Worm (Caenorhabditis elegans) whole organism, L1 larva: Measurements from ENCODE around the gene irld-19.

ENCODE experiments used
- Y116A8C.19 ChIP-seq: sonication (generic microtip); optimal IDR thresholded peaks from 2 replicates; lab custom pipeline; 2016; ENCODE audit warnings: missing compliant biosample characterization, missing genetic modification characterization, borderline replicate concordance
- alr-1 ChIP-seq: fragments of 200-800 bp; sonication (Bioruptor generic); optimal IDR thresholded peaks from 2 replicates; lab custom pipeline; 2018; ENCODE audit warnings: borderline replicate concordance, mild to moderate bottlenecking, missing genetic modification characterization, missing compliant biosample characterization
- ama-1 ChIP-seq: fragments of 150-350 bp; optimal IDR thresholded peaks from 2 replicates; lab custom pipeline; 2014
- blmp-1 ChIP-seq: fragments of 150-350 bp; optimal IDR thresholded peaks from 2 replicates; lab custom pipeline; 2014; ENCODE audit warnings: missing biosample characterization, missing genetic modification characterization
- ceh-63 ChIP-seq: fragments of 200-800 bp; sonication (Bioruptor generic); optimal IDR thresholded peaks from 2 replicates; lab custom pipeline; 2018; ENCODE audit warnings: mild to moderate bottlenecking, missing genetic modification characterization, missing compliant biosample characterization
- ceh-8 ChIP-seq: fragments of 200-800 bp; sonication (Bioruptor generic); optimal IDR thresholded peaks from 2 replicates; lab custom pipeline; 2018; ENCODE audit warnings: mild to moderate bottlenecking, missing genetic modification characterization, moderate library complexity, missing compliant biosample characterization
- ceh-82 ChIP-seq, 3 experiments: fragments of 150-350 bp in 1 of 3; sonication (generic microtip) in 2 of 3; optimal IDR thresholded peaks; 2 replicates each; lab custom pipeline; 2014 to 2017; ENCODE audit warnings: missing biosample characterization in 3 of 3, missing genetic modification characterization in 3 of 3
- ceh-90 ChIP-seq: sonication (generic microtip); optimal IDR thresholded peaks from 2 replicates; lab custom pipeline; 2016; ENCODE audit warnings: missing genetic modification characterization, missing compliant biosample characterization
- ces-1 ChIP-seq: fragments of 150-350 bp; optimal IDR thresholded peaks from 2 replicates; lab custom pipeline; 2014; ENCODE audit warnings: missing biosample characterization, missing genetic modification reagents, missing genetic modification characterization
- dpl-1 ChIP-seq, 3 experiments: fragments of 150-350 bp in 2 of 3; sonication (generic microtip) in 1 of 3; optimal IDR thresholded peaks; 2 replicates each; lab custom pipeline; 2014 to 2017; ENCODE audit warnings: missing biosample characterization in 3 of 3, missing genetic modification characterization in 3 of 3, missing genetic modification reagents in 3 of 3
- dsc-1 ChIP-seq: sonication (generic microtip); optimal IDR thresholded peaks from 2 replicates; lab custom pipeline; 2016; ENCODE audit warnings: mild to moderate bottlenecking, missing genetic modification characterization, missing compliant biosample characterization
- efl-1 ChIP-seq, 4 experiments: fragments of 150-350 bp; optimal IDR thresholded peaks in 3 of 4; peaks in 1 of 4; 1 replicate in 1 of 4; 2 replicates in 3 of 4; lab custom pipeline; 2014; ENCODE audit warnings: missing biosample characterization in 2 of 4, missing genetic modification characterization in 2 of 4, missing genetic modification reagents in 2 of 4
- elt-3 ChIP-seq, 6 experiments: fragments of 150-350 bp in 1 of 6; sonication (generic microtip); optimal IDR thresholded peaks; 2 replicates each; lab custom pipeline; 2017 to 2018; ENCODE audit warnings: missing biosample characterization in 6 of 6, missing genetic modification characterization in 6 of 6, inconsistent platforms in 1 of 6
- fkh-4 ChIP-seq: sonication (generic microtip); optimal IDR thresholded peaks from 2 replicates; lab custom pipeline; 2016; ENCODE audit warnings: missing compliant biosample characterization, missing genetic modification characterization, borderline replicate concordance
- fkh-8 ChIP-seq: sonication (generic microtip); optimal IDR thresholded peaks from 2 replicates; lab custom pipeline; 2016; ENCODE audit warnings: mild to moderate bottlenecking, missing genetic modification characterization, missing compliant biosample characterization
- grh-1 ChIP-seq: fragments of 200-800 bp; sonication (Bioruptor generic); IDR thresholded peaks from 2 replicates; pipeline ENCODE4 v1.3.6; 2022; ENCODE audit warnings: missing genetic modification reagents, missing genetic modification characterization, missing compliant biosample characterization
- hlh-17 ChIP-seq: fragments of 200-800 bp; sonication (Bioruptor generic); optimal IDR thresholded peaks from 2 replicates; lab custom pipeline; 2018; ENCODE audit warnings: missing genetic modification characterization, mild to moderate bottlenecking, missing compliant biosample characterization, moderate library complexity, borderline replicate concordance
- irx-1 ChIP-seq: sonication (generic microtip); optimal IDR thresholded peaks from 2 replicates; lab custom pipeline; 2016; ENCODE audit warnings: missing genetic modification characterization, missing compliant biosample characterization
- jun-1 ChIP-seq: fragments of 150-350 bp; optimal IDR thresholded peaks from 2 replicates; lab custom pipeline; 2014; ENCODE audit warnings: missing biosample characterization, missing genetic modification reagents, missing genetic modification characterization
- lin-13 ChIP-seq: fragments of 150-350 bp; optimal IDR thresholded peaks from 2 replicates; lab custom pipeline; 2014; ENCODE audit warnings: missing biosample characterization, missing genetic modification reagents, missing genetic modification characterization
- lin-15B ChIP-seq: fragments of 150-350 bp; sonication (generic microtip); optimal IDR thresholded peaks from 3 replicates; lab custom pipeline; 2014; ENCODE audit warnings: missing biosample characterization, missing genetic modification characterization
- lsy-2 ChIP-seq, 2 experiments: fragments of 150-350 bp; optimal IDR thresholded peaks; 2 replicates each; lab custom pipeline; 2014; ENCODE audit warnings: missing biosample characterization in 2 of 2, missing genetic modification characterization in 2 of 2
- mef-2 ChIP-seq: fragments of 150-350 bp; optimal IDR thresholded peaks from 2 replicates; lab custom pipeline; 2014; ENCODE audit warnings: missing biosample characterization, missing genetic modification characterization
- nhr-19 ChIP-seq: fragments of 200-800 bp; sonication (Bioruptor generic); conservative IDR thresholded peaks from 2 replicates; pipeline ENCODE4 v1.3.6; 2022; ENCODE audit warnings: missing genetic modification characterization, missing compliant biosample characterization
- nhr-20 ChIP-seq: sonication (generic microtip); optimal IDR thresholded peaks from 2 replicates; lab custom pipeline; 2016; ENCODE audit warnings: mild to moderate bottlenecking, missing genetic modification characterization, missing compliant biosample characterization
- nhr-47 ChIP-seq: sonication (generic microtip); optimal IDR thresholded peaks from 2 replicates; lab custom pipeline; 2016; ENCODE audit warnings: mild to moderate bottlenecking, missing genetic modification characterization, moderate library complexity, missing compliant biosample characterization
- nhr-76 ChIP-seq: sonication (generic microtip); optimal IDR thresholded peaks from 2 replicates; lab custom pipeline; 2017; ENCODE audit warnings: missing biosample characterization, missing genetic modification characterization
- nhr-77 ChIP-seq: fragments of 150-350 bp; optimal IDR thresholded peaks from 2 replicates; lab custom pipeline; 2014; ENCODE audit warnings: missing biosample characterization, missing genetic modification characterization
- nhr-85 ChIP-seq: sonication (generic microtip); peaks from one replicate; lab custom pipeline; 2016; ENCODE audit warnings: missing genetic modification characterization, inconsistent platforms, missing compliant biosample characterization
- sox-4 ChIP-seq: sonication (generic microtip); optimal IDR thresholded peaks from 2 replicates; lab custom pipeline; 2016; ENCODE audit warnings: missing genetic modification characterization, missing compliant biosample characterization
- tlp-1 ChIP-seq: fragments of 150-350 bp; optimal IDR thresholded peaks from 2 replicates; lab custom pipeline; 2014; ENCODE audit warnings: missing biosample characterization, missing genetic modification characterization
- unc-30 ChIP-seq: sonication (generic microtip); optimal IDR thresholded peaks from 2 replicates; lab custom pipeline; 2017; ENCODE audit warnings: missing biosample characterization, missing genetic modification characterization
- unc-62 ChIP-seq: fragments of 150-350 bp; optimal IDR thresholded peaks from 2 replicates; lab custom pipeline; 2014; ENCODE audit warnings: missing biosample characterization, missing genetic modification reagents, missing genetic modification characterization
- vab-15 ChIP-seq: sonication (generic microtip); optimal IDR thresholded peaks from 2 replicates; lab custom pipeline; 2017; ENCODE audit warnings: missing genotype, mild to moderate bottlenecking, missing genetic modification characterization, missing compliant biosample characterization
- xbp-1 ChIP-seq: sonication (generic microtip); optimal IDR thresholded peaks from 2 replicates; lab custom pipeline; 2016; ENCODE audit warnings: missing genetic modification characterization, missing compliant biosample characterization

irld-19 gene

ce11 chrIII:12764241-12764640, at the start of gene irld-19, which contains the start of gene irld-61:
TSS of gene irld-19 (minus strand) at chrIII:12764341.
TSS of gene irld-61 (plus strand) at chrIII:12764553.
- TF ChIP-seq lin-13 (GFP tag; lab: Kevin White, UChicago) (no peak), ceh-8 (GFP tag; lab: Kevin White, UChicago) (no peak), grh-1 (GFP tag; lab: Robert Waterston, UW) (no peak), hlh-17 (no peak), irx-1 (no peak), lsy-2 (tag; optimal IDR thresholded peaks at IDR 0.05; lab: Kevin White, UChicago) (no peak), nhr-19 (GFP tag; lab: Robert Waterston, UW) (no peak), sox-4 (no peak), mef-2 (tag; lab: Kevin White, UChicago) (no peak), ama-1 (lab: Kevin White, UChicago) (no peak), nhr-20 (no peak), dsc-1 (no peak), ces-1 (GFP tag; lab: Kevin White, UChicago) (no peak), elt-3 (tag; optimal IDR thresholded peaks at IDR 0.05; lab: Kevin White, UChicago) (no peak), nhr-77 (tag; lab: Kevin White, UChicago) (no peak), nhr-76 (no peak), unc-62 (GFP tag; lab: Kevin White, UChicago) (no peak), ceh-63 (GFP tag; lab: Kevin White, UChicago) (no peak), fkh-8 (no peak), tlp-1 (tag; lab: Kevin White, UChicago) (no peak)

- TF ChIP-seq blmp-1 (tag; lab: Kevin White, UChicago), result peak; percentile 20
- TF ChIP-seq efl-1 (optimal IDR thresholded peaks at IDR 0.05; lab: Kevin White, UChicago), result no peak
- peak in 1 of 2 experiments; percentile 81 for TF ChIP-seq efl-1 (GFP tag; optimal IDR thresholded peaks at IDR 0.05 in 1 of 2; lab: Kevin White, UChicago)
- TF ChIP-seq xbp-1 (tag; lab: Kevin White, UChicago), result no peak
Measured at ce11 chrIII:12813193-12813592, 49.1 kb upstream of the irld-19 start, which contains the start of gene BE10.4. TSS of gene BE10.4 (plus strand) at chrIII:12813493.

- no peak for TF ChIP-seq ceh-82 (tag; optimal IDR thresholded peaks at IDR 0.05; lab: Kevin White, UChicago)
- no peak for TF ChIP-seq sox-4
- TF ChIP-seq nhr-47 (tag; lab: Kevin White, UChicago), result no peak
- TF ChIP-seq jun-1 (tag; lab: Kevin White, UChicago), result no peak
- TF ChIP-seq unc-62 (GFP tag; lab: Kevin White, UChicago), result no peak
- TF ChIP-seq fkh-4 (tag; lab: Kevin White, UChicago), result no peak
Measured at ce11 chrIII:12807726-12808125, 43.6 kb upstream of the irld-19 start, which contains the start of gene BE10.3. TSS of gene BE10.3 (plus strand) at chrIII:12808026.

- TF ChIP-seq elt-3 (tag; optimal IDR thresholded peaks at IDR 0.05; lab: Kevin White, UChicago) (no peak), alr-1 (tag; lab: Kevin White, UChicago) (no peak), lin-15B (no peak), vab-15 (tag; lab: Kevin White, UChicago) (no peak), grh-1 (GFP tag; lab: Robert Waterston, UW) (no peak), Y116A8C.19 (tag; lab: Kevin White, UChicago) (no peak), dpl-1 (GFP tag; optimal IDR thresholded peaks at IDR 0.05; lab: Kevin White, UChicago) (no peak), unc-30 (tag; lab: Kevin White, UChicago) (no peak), nhr-19 (GFP tag; lab: Robert Waterston, UW) (no peak)
Measured at ce11 chrIII:12806712-12807111, 42.6 kb upstream of the irld-19 start, which contains the start of gene BE10.5. TSS of gene BE10.5 (minus strand) at chrIII:12806812.

- TF ChIP-seq ceh-90 (tag; lab: Kevin White, UChicago) (no peak), blmp-1 (tag; lab: Kevin White, UChicago) (peak; percentile 100), nhr-20 (peak; percentile 0), nhr-85 (tag; lab: Kevin White, UChicago) (peak; percentile 62)
Measured at ce11 chrIII:12800529-12800928, 36.4 kb upstream of the irld-19 start.
